Worm (Caenorhabditis elegans) whole organism, L1 larva: ENCODE data around the gene sdz-33.

Experiments
- ama-1 ChIP-seq: fragments of 150-350 bp; optimal IDR thresholded peaks from 2 replicates; lab custom pipeline; 2014
- dpl-1 ChIP-seq, 3 experiments: fragments of 150-350 bp in 2 of 3; sonication (generic microtip) in 1 of 3; optimal IDR thresholded peaks; 2 replicates each; lab custom pipeline; 2014 to 2017; ENCODE audit warnings: missing biosample characterization in 3 of 3, missing genetic modification characterization in 3 of 3, missing genetic modification reagents in 3 of 3
- skn-1 ChIP-seq: fragments of 150-350 bp; optimal IDR thresholded peaks from 2 replicates; lab custom pipeline; 2014; ENCODE audit warnings: missing biosample characterization, missing genetic modification characterization

DNA sequence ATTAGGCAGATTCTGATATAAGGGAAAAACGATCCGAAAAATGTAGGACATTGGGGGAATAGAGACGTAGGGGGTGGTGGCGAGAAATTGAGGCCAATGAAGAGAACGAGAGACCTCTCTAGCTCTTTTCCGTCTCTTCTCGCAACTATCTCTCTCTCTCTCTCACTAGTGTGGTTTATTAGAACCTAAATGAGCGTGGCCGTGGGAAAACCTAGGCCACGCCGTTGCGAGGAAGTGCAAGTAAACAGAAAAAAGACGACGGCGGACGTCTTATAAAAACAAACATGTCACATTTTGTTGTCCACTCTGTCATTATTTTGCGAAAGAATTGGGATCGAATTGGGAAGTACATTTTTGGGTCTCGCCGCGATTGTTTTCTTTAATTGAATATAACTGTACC, 37.3 kb upstream of the sdz-33 start:
- TF ChIP-seq dpl-1 (GFP tag; optimal IDR thresholded peaks at IDR 0.05; lab: Kevin White, UChicago) (peak; percentile 56 to 83 (median 77)), skn-1 (tag; lab: Kevin White, UChicago) (peak; percentile 82), ama-1 (peak; percentile 39)
